Worm (Caenorhabditis elegans) whole organism, early embryonic: Measurements from ENCODE around the gene mvk-1.

ENCODE experiments used
- B0310.2 ChIP-seq: sonication (generic microtip); optimal IDR thresholded peaks from 2 replicates; lab custom pipeline; 2016; ENCODE audit warnings: mild to moderate bottlenecking, missing genetic modification characterization, missing compliant biosample characterization
- aly-1 ChIP-seq: sonication (generic microtip); optimal IDR thresholded peaks from 2 replicates; lab custom pipeline; 2016; ENCODE audit warnings: missing genetic modification characterization, missing compliant biosample characterization
- ama-1 ChIP-seq: fragments of 150-350 bp; optimal IDR thresholded peaks from 2 replicates; lab custom pipeline; 2014
- ceh-13 ChIP-seq: fragments of 200-800 bp; sonication (Bioruptor generic); optimal IDR thresholded peaks from 2 replicates; lab custom pipeline; 2018; ENCODE audit warnings: mild to moderate bottlenecking, missing genetic modification characterization, missing compliant biosample characterization
- ceh-36 ChIP-seq: sonication (generic microtip); optimal IDR thresholded peaks from 2 replicates; lab custom pipeline; 2016; ENCODE audit warnings: missing genetic modification characterization, inconsistent platforms, missing compliant biosample characterization
- ets-7 ChIP-seq: sonication (generic microtip); optimal IDR thresholded peaks from 2 replicates; lab custom pipeline; 2016; ENCODE audit warnings: missing genotype, missing genetic modification characterization, missing compliant biosample characterization
- flt-1 ChIP-seq: fragments of 200-800 bp; sonication (Bioruptor generic); IDR thresholded peaks from 2 replicates; pipeline ENCODE4 v1.3.6; 2022; ENCODE audit warnings: missing genetic modification characterization, missing compliant biosample characterization
- hmbx-1 ChIP-seq: sonication (generic microtip); optimal IDR thresholded peaks from 2 replicates; lab custom pipeline; 2016; ENCODE audit warnings: mild to moderate bottlenecking, missing genetic modification characterization, missing compliant biosample characterization
- hnd-1 ChIP-seq: sonication (generic microtip); optimal IDR thresholded peaks from 2 replicates; lab custom pipeline; 2016; ENCODE audit warnings: missing genetic modification characterization, missing compliant biosample characterization
- scrt-1 ChIP-seq: fragments of 200-800 bp; sonication (Bioruptor generic); IDR thresholded peaks from 2 replicates; pipeline ENCODE4 v1.3.6; 2022; ENCODE audit warnings: missing genetic modification characterization, missing compliant biosample characterization
- sea-1 ChIP-seq: fragments of 200-800 bp; sonication (Bioruptor generic); conservative IDR thresholded peaks from 2 replicates; pipeline ENCODE4 v1.3.6; 2022; ENCODE audit warnings: missing genetic modification characterization, missing compliant biosample characterization
- tbx-11 ChIP-seq: fragments of 200-800 bp; sonication (Bioruptor generic); IDR thresholded peaks from 2 replicates; pipeline ENCODE4 v1.3.6; 2022; ENCODE audit warnings: missing genetic modification characterization, missing compliant biosample characterization
- tbx-37 ChIP-seq: fragments of 200-800 bp; sonication (Bioruptor generic); conservative IDR thresholded peaks from 2 replicates; pipeline ENCODE4 v1.3.6; 2022; ENCODE audit warnings: missing genetic modification reagents, missing genetic modification characterization, missing compliant biosample characterization
- tra-4 ChIP-seq: sonication (generic microtip); optimal IDR thresholded peaks from 2 replicates; lab custom pipeline; 2017; ENCODE audit warnings: missing genetic modification characterization, missing compliant biosample characterization

ce11 chrIII:6137431-6137830 is 1.4 kb upstream of the mvk-1 start:
- TF ChIP-seq ama-1 (lab: Kevin White, UChicago) (no peak), hmbx-1 (tag; lab: Kevin White, UChicago) (no peak), flt-1 (GFP tag; lab: Robert Waterston, UW) (no peak), tbx-37 (GFP tag; lab: Robert Waterston, UW) (no peak), ets-7 (tag; lab: Kevin White, UChicago) (no peak), hnd-1 (tag; lab: Kevin White, UChicago) (no peak), tbx-11 (GFP tag; lab: Robert Waterston, UW) (no peak), aly-1 (tag; lab: Kevin White, UChicago) (no peak), ceh-13 (no peak), B0310.2 (tag; lab: Kevin White, UChicago) (no peak), tra-4 (tag; lab: Kevin White, UChicago) (no peak), ceh-36 (no peak), scrt-1 (GFP tag; lab: Robert Waterston, UW) (no peak), sea-1 (GFP tag; lab: Robert Waterston, UW) (no peak)
